Fruit fly (Drosophila melanogaster) whole organism, embryonic: Measurements from ENCODE around the gene Osi9.
A peak's percentile ranks its signal among the peaks of the same experiment; 100 is the strongest.

Experiments
- Abd-B ChIP-seq: fragments of 200-800 bp; sonication (Bioruptor generic); optimal IDR thresholded peaks from 2 replicates; lab custom pipeline; 2018; ENCODE audit warnings: missing biosample characterization, mild to moderate bottlenecking, missing genetic modification characterization, moderate library complexity
- B-H2 ChIP-seq: fragments of 200-800 bp; sonication (Bioruptor generic); optimal IDR thresholded peaks from 2 replicates; lab custom pipeline; 2018; ENCODE audit warnings: missing biosample characterization, mild to moderate bottlenecking, missing genetic modification characterization
- CG10979 ChIP-seq: fragments of 200-800 bp; sonication (Bioruptor generic); optimal IDR thresholded peaks from 2 replicates; lab custom pipeline; 2018; ENCODE audit warnings: missing biosample characterization, mild to moderate bottlenecking, missing genetic modification characterization, moderate library complexity
- CG13424 ChIP-seq: fragments of 200-800 bp; sonication (Bioruptor generic); optimal IDR thresholded peaks from 2 replicates; lab custom pipeline; 2019; ENCODE audit warnings: missing biosample characterization, mild to moderate bottlenecking, missing genetic modification characterization, moderate library complexity
- CG14710 ChIP-seq: fragments of 200-800 bp; sonication (Bioruptor generic); optimal IDR thresholded peaks from 3 replicates; lab custom pipeline; 2019; ENCODE audit warnings: missing biosample characterization, mild to moderate bottlenecking, missing genetic modification characterization, moderate library complexity
- CG1529 ChIP-seq: fragments of 200-800 bp; sonication (Bioruptor generic); optimal IDR thresholded peaks from 3 replicates; lab custom pipeline; 2018; ENCODE audit warnings: missing biosample characterization, missing genetic modification characterization
- CG1603 ChIP-seq: fragments of 200-800 bp; sonication (Bioruptor generic); optimal IDR thresholded peaks from 2 replicates; lab custom pipeline; 2019; ENCODE audit warnings: missing biosample characterization, mild to moderate bottlenecking, missing genetic modification characterization, moderate library complexity
- CG17359 ChIP-seq: fragments of 200-800 bp; sonication (Bioruptor generic); optimal IDR thresholded peaks from 3 replicates; lab custom pipeline; 2018; ENCODE audit warnings: missing biosample characterization, mild to moderate bottlenecking, missing genetic modification characterization, moderate library complexity
- CG17361 ChIP-seq: fragments of 200-800 bp; sonication (Bioruptor generic); IDR thresholded peaks from 3 replicates; pipeline ENCODE4 v1.3.6; 2022; ENCODE audit warnings: missing biosample characterization, missing genetic modification characterization
- CG2712 ChIP-seq: fragments of 200-800 bp; optimal IDR thresholded peaks from 3 replicates; lab custom pipeline; 2019; ENCODE audit warnings: missing biosample characterization, mild to moderate bottlenecking, missing genetic modification characterization, moderate library complexity
- CG2875 ChIP-seq: fragments of 200-800 bp; sonication (Bioruptor generic); optimal IDR thresholded peaks from 2 replicates; lab custom pipeline; 2017; ENCODE audit warnings: missing biosample characterization, mild to moderate bottlenecking, missing genetic modification characterization, missing genetic modification reagents
- CG31441 ChIP-seq: fragments of 200-800 bp; sonication (Bioruptor generic); IDR thresholded peaks from 2 replicates; pipeline ENCODE4 v1.3.6; 2022; ENCODE audit warnings: missing biosample characterization, missing genetic modification characterization
- CG32772 ChIP-seq: fragments of 200-800 bp; sonication (Bioruptor generic); IDR thresholded peaks from 2 replicates; pipeline ENCODE4 v1.3.6; 2022; ENCODE audit warnings: missing biosample characterization, missing genetic modification characterization
- CG5180 ChIP-seq: fragments of 200-800 bp; sonication (Bioruptor generic); optimal IDR thresholded peaks from 3 replicates; lab custom pipeline; 2017; ENCODE audit warnings: missing biosample characterization, missing genetic modification characterization, mild to moderate bottlenecking, moderate library complexity, missing genetic modification reagents
- CG6254 ChIP-seq: fragments of 200-800 bp; sonication (Bioruptor generic); optimal IDR thresholded peaks from 3 replicates; lab custom pipeline; 2017; ENCODE audit warnings: mild to moderate bottlenecking, missing biosample characterization, missing genetic modification reagents, missing genetic modification characterization
- CG6272 ChIP-seq: fragments of 200-800 bp; sonication (Bioruptor generic); IDR thresholded peaks from 2 replicates; pipeline ENCODE4 v1.3.6; 2022; ENCODE audit warnings: missing biosample characterization, missing genetic modification characterization
- CG6654 ChIP-seq: fragments of 200-800 bp; sonication (Bioruptor generic); optimal IDR thresholded peaks from 2 replicates; lab custom pipeline; 2017; ENCODE audit warnings: missing biosample characterization, mild to moderate bottlenecking, missing genetic modification characterization
- CG6813 ChIP-seq: fragments of 200-800 bp; sonication (Bioruptor generic); optimal IDR thresholded peaks from 2 replicates; lab custom pipeline; 2017; ENCODE audit warnings: missing biosample characterization, missing genetic modification characterization, mild to moderate bottlenecking, moderate library complexity, missing genetic modification reagents
- CG7556 ChIP-seq: fragments of 200-800 bp; sonication (Bioruptor generic); optimal IDR thresholded peaks from 2 replicates; lab custom pipeline; 2017; ENCODE audit warnings: missing biosample characterization, mild to moderate bottlenecking, missing genetic modification characterization
- CG7963 ChIP-seq: fragments of 200-800 bp; sonication (Bioruptor generic); IDR thresholded peaks from 3 replicates; pipeline ENCODE4 v1.3.6; 2022; ENCODE audit warnings: missing biosample characterization, missing genetic modification characterization; ENCODE audit not compliant: partially characterized antibody
- CG8924 ChIP-seq: fragments of 200-800 bp; optimal IDR thresholded peaks from 3 replicates; lab custom pipeline; 2019; ENCODE audit warnings: missing biosample characterization, mild to moderate bottlenecking, missing genetic modification characterization, moderate library complexity
- Chrac-16 ChIP-seq: fragments of 200-800 bp; sonication (Bioruptor generic); optimal IDR thresholded peaks from 3 replicates; lab custom pipeline; 2016; ENCODE audit warnings: missing biosample characterization, missing genetic modification characterization
- CoRest ChIP-seq: fragments of 200-800 bp; sonication (Bioruptor generic); optimal IDR thresholded peaks from 3 replicates; lab custom pipeline; 2018; ENCODE audit warnings: missing biosample characterization, mild to moderate bottlenecking, missing genetic modification characterization, moderate library complexity
- D ChIP-seq, 2 experiments: fragments of 200-800 bp in 1 of 2; fragments of >200 bp in 1 of 2; sonication (Bioruptor generic) in 1 of 2; optimal IDR thresholded peaks; 2 replicates in 1 of 2; 3 replicates in 1 of 2; lab custom pipeline; 2017; ENCODE audit warnings: mild to moderate bottlenecking in 1 of 2, missing biosample characterization in 1 of 2, missing genetic modification characterization in 1 of 2, missing genetic modification reagents in 1 of 2
- D19A ChIP-seq: fragments of 200-800 bp; optimal IDR thresholded peaks from 3 replicates; lab custom pipeline; 2019; ENCODE audit warnings: missing biosample characterization, mild to moderate bottlenecking, missing genetic modification characterization, moderate library complexity
- Ets65A ChIP-seq: fragments of 200-800 bp; sonication (Bioruptor generic); peaks from one replicate; lab custom pipeline; 2016; ENCODE audit warnings: missing biosample characterization, missing genetic modification characterization
- Ptx1 ChIP-seq: fragments of 200-800 bp; sonication (Bioruptor generic); IDR thresholded peaks from 2 replicates; pipeline ENCODE4 v1.3.6; 2022; ENCODE audit warnings: missing biosample characterization, missing genetic modification characterization
- Scr ChIP-seq: fragments of 200-800 bp; sonication (Bioruptor generic); IDR thresholded peaks from 2 replicates; pipeline ENCODE4 v1.3.6; 2022; ENCODE audit warnings: missing biosample characterization, missing genetic modification characterization; ENCODE audit not compliant: partially characterized antibody
- Sox102F ChIP-seq: fragments of 200-800 bp; sonication (Bioruptor generic); optimal IDR thresholded peaks from 2 replicates; lab custom pipeline; 2018; ENCODE audit warnings: missing biosample characterization, mild to moderate bottlenecking, missing genetic modification characterization, moderate library complexity
- Xbp1 ChIP-seq: fragments of 200-800 bp; sonication (Bioruptor generic); optimal IDR thresholded peaks from 3 replicates; lab custom pipeline; 2016; ENCODE audit warnings: missing biosample characterization, mild to moderate bottlenecking, missing genetic modification characterization
- caup ChIP-seq: fragments of 200-800 bp; sonication (Bioruptor generic); optimal IDR thresholded peaks from 3 replicates; lab custom pipeline; 2017; ENCODE audit warnings: missing biosample characterization, mild to moderate bottlenecking, missing genetic modification characterization, moderate library complexity; ENCODE audit not compliant: severe bottlenecking
- chif ChIP-seq, 2 experiments: fragments of 200-800 bp; sonication (Bioruptor generic); optimal IDR thresholded peaks; 3 replicates each; lab custom pipeline; 2016; ENCODE audit warnings: missing biosample characterization in 2 of 2, missing genetic modification characterization in 2 of 2
- dmrt99B ChIP-seq: fragments of 200-800 bp; sonication (Bioruptor generic); optimal IDR thresholded peaks from 2 replicates; lab custom pipeline; 2018; ENCODE audit warnings: missing biosample characterization, mild to moderate bottlenecking, missing genetic modification characterization, moderate library complexity
- eve ChIP-seq, 2 experiments: fragments of >200 bp; optimal IDR thresholded peaks; 2 replicates each; lab custom pipeline; 2017; ENCODE audit warnings: missing biosample characterization in 2 of 2, missing genetic modification characterization in 2 of 2
- gce ChIP-seq: fragments of 200-800 bp; sonication (Bioruptor generic); IDR thresholded peaks from 3 replicates; pipeline ENCODE4 v1.3.6; 2022; ENCODE audit warnings: missing biosample characterization, missing genetic modification characterization
- gem ChIP-seq: fragments of 200-800 bp; sonication (Bioruptor generic); optimal IDR thresholded peaks from 2 replicates; lab custom pipeline; 2019; ENCODE audit warnings: missing biosample characterization, mild to moderate bottlenecking, missing genetic modification characterization, moderate library complexity
- grau ChIP-seq: fragments of 200-800 bp; optimal IDR thresholded peaks from 3 replicates; lab custom pipeline; 2019; ENCODE audit warnings: missing biosample characterization, mild to moderate bottlenecking, missing genetic modification characterization, moderate library complexity
- grn ChIP-seq: fragments of 200-800 bp; sonication (Bioruptor generic); optimal IDR thresholded peaks from 3 replicates; lab custom pipeline; 2017; ENCODE audit warnings: missing biosample characterization, missing genetic modification characterization
- hbn ChIP-seq: fragments of 200-800 bp; sonication (Bioruptor generic); IDR thresholded peaks from 2 replicates; pipeline ENCODE4 v1.3.6; 2022; ENCODE audit warnings: missing biosample characterization, missing genetic modification characterization; ENCODE audit not compliant: partially characterized antibody
- ken ChIP-seq: fragments of 200-800 bp; sonication (Bioruptor generic); IDR thresholded peaks from 3 replicates; pipeline ENCODE4 v1.3.6; 2022; ENCODE audit warnings: missing biosample characterization, missing genetic modification characterization
- nmo ChIP-seq: fragments of 200-800 bp; sonication (Bioruptor generic); optimal IDR thresholded peaks from 2 replicates; lab custom pipeline; 2018; ENCODE audit warnings: missing biosample characterization, mild to moderate bottlenecking, missing genetic modification characterization, moderate library complexity
- org-1 ChIP-seq: fragments of 200-800 bp; sonication (Bioruptor generic); optimal IDR thresholded peaks from 2 replicates; lab custom pipeline; 2017; ENCODE audit warnings: missing biosample characterization, missing genetic modification characterization
- phol ChIP-seq: fragments of 200-800 bp; sonication (Bioruptor generic); optimal IDR thresholded peaks from 3 replicates; lab custom pipeline; 2018; ENCODE audit warnings: missing biosample characterization, mild to moderate bottlenecking, missing genetic modification characterization, moderate library complexity
- pnt ChIP-seq: fragments of 200-800 bp; sonication (Bioruptor generic); optimal IDR thresholded peaks from 3 replicates; lab custom pipeline; 2016; ENCODE audit warnings: missing biosample characterization, missing genetic modification characterization
- pum ChIP-seq: fragments of 200-800 bp; sonication (Bioruptor generic); optimal IDR thresholded peaks from 2 replicates; lab custom pipeline; 2016; ENCODE audit warnings: missing biosample characterization, missing genetic modification characterization
- run ChIP-seq: fragments of 200-800 bp; sonication (Bioruptor generic); optimal IDR thresholded peaks from 3 replicates; lab custom pipeline; 2018; ENCODE audit warnings: missing biosample characterization, mild to moderate bottlenecking, missing genetic modification characterization
- sens ChIP-seq: fragments of 200-800 bp; sonication (Bioruptor generic); peaks from one replicate; lab custom pipeline; 2016; ENCODE audit warnings: missing biosample characterization, missing genetic modification characterization
- trem ChIP-seq: fragments of 200-800 bp; optimal IDR thresholded peaks from 3 replicates; lab custom pipeline; 2019; ENCODE audit warnings: missing biosample characterization, mild to moderate bottlenecking, missing genetic modification characterization, moderate library complexity

The Osi9 gene

dm6 chr3R:6229055-6229841 is 30.8 kb upstream of the Osi9 start (continued):
- TF ChIP-seq CG2875 (GFP tag; lab: Kevin White, UChicago) = peak; percentile 40
- no peak for TF ChIP-seq Chrac-16 (GFP tag; lab: Kevin White, UChicago)
- TF ChIP-seq Ptx1 (GFP tag; lab: Robert Waterston, UW) = no peak
- peak; percentile 65 for TF ChIP-seq CG10979 (tag; lab: Kevin White, UChicago)
- TF ChIP-seq pum (GFP tag; lab: Kevin White, UChicago) = peak; percentile 1
- no peak for TF ChIP-seq CG6813 (GFP tag; lab: Kevin White, UChicago)
- no peak for TF ChIP-seq hbn (GFP tag; lab: Robert Waterston, UW)
- peak; percentile 81 for TF ChIP-seq sens
- TF ChIP-seq Xbp1 = peak; percentile 19
- peak; percentile 37 for TF ChIP-seq CG1529 (GFP tag; lab: Kevin White, UChicago)
- TF ChIP-seq trem (tag; lab: Kevin White, UChicago) = peak; percentile 7
- TF ChIP-seq nmo (GFP tag; lab: Kevin White, UChicago) = peak; percentile 57
- TF ChIP-seq CG13424 (tag; lab: Kevin White, UChicago) = peak; percentile 15
- peak; percentile 59 for TF ChIP-seq Sox102F
- peak; percentile 45 for TF ChIP-seq dmrt99B
- TF ChIP-seq gce (GFP tag; lab: Robert Waterston, UW) = no peak
- peak; percentile 17 for TF ChIP-seq CG1603
- peak; percentile 22 for TF ChIP-seq grn (GFP tag; lab: Kevin White, UChicago)
- no peak for TF ChIP-seq CG7963
- TF ChIP-seq CoRest (tag; lab: Kevin White, UChicago) = peak; percentile 25
- TF ChIP-seq CG6654 (GFP tag; lab: Kevin White, UChicago) = peak; percentile 24
- peak in 1 of 2 experiments; percentile 5 for TF ChIP-seq chif (GFP tag; optimal IDR thresholded peaks at IDR 0.05; lab: Kevin White, UChicago)
- peak; percentile 39 for TF ChIP-seq CG2712 (tag; lab: Kevin White, UChicago)
- no peak for TF ChIP-seq CG5180
- no peak for TF ChIP-seq caup (GFP tag; lab: Kevin White, UChicago)
- no peak for TF ChIP-seq run (tag; lab: Kevin White, UChicago)
- TF ChIP-seq CG8924 = peak; percentile 15
- TF ChIP-seq D (optimal IDR thresholded peaks at IDR 0.05; lab: Kevin White, UChicago) = no peak
- TF ChIP-seq D (GFP tag; optimal IDR thresholded peaks at IDR 0.05; lab: Kevin White, UChicago) = peak; percentile 45
- peak; percentile 58 for TF ChIP-seq phol (tag; lab: Kevin White, UChicago)
- no peak for TF ChIP-seq ken (GFP tag; lab: Robert Waterston, UW)
- TF ChIP-seq org-1 (GFP tag; lab: Kevin White, UChicago) = no peak
- TF ChIP-seq CG6272 (GFP tag; lab: Robert Waterston, UW) = no peak
- TF ChIP-seq Abd-B (GFP tag; lab: Kevin White, UChicago) = no peak
- peak; percentile 22 for TF ChIP-seq grau
- peak; percentile 51; the same call in 1 of the 3 replicates for TF ChIP-seq CG17361 (GFP tag; lab: Robert Waterston, UW)
- TF ChIP-seq B-H2 (GFP tag; lab: Kevin White, UChicago) = no peak
- peak; percentile 25 for TF ChIP-seq CG17359 (tag; lab: Kevin White, UChicago)
- TF ChIP-seq CG14710 (tag; lab: Kevin White, UChicago) = peak; percentile 8
- TF ChIP-seq Ets65A = peak; percentile 56
- TF ChIP-seq eve (GFP tag; optimal IDR thresholded peaks at IDR 0.05; lab: Kevin White, UChicago) = peak in 1 of 2 experiments; percentile 40
- TF ChIP-seq CG31441 = peak; percentile 62
- TF ChIP-seq CG7556 (GFP tag; lab: Kevin White, UChicago) = peak; percentile 39
- TF ChIP-seq CG32772 (GFP tag; lab: Robert Waterston, UW) = no peak
- peak; percentile 14 for TF ChIP-seq CG6254 (GFP tag; lab: Kevin White, UChicago)
- TF ChIP-seq Scr (GFP tag; lab: Robert Waterston, UW) = no peak
- TF ChIP-seq pnt (GFP tag; lab: Kevin White, UChicago) = peak; percentile 26
- TF ChIP-seq D19A (tag; lab: Kevin White, UChicago) = peak; percentile 65
- TF ChIP-seq gem (tag; lab: Kevin White, UChicago) = peak; percentile 56
